Worm (Caenorhabditis elegans): ENCODE results near the gene R09F10.8.

- no peak for TF ChIP-seq nhr-28 (tag; optimal IDR thresholded peaks at IDR 0.05)
- no peak for TF ChIP-seq lin-32 (GFP tag; optimal IDR thresholded peaks at IDR 0.05)
- TF ChIP-seq mep-1 (tag; optimal IDR thresholded peaks at IDR 0.05), result no peak
- TF ChIP-seq unc-39 (tag; optimal IDR thresholded peaks at IDR 0.05), result no peak
- no peak for TF ChIP-seq nhr-2 (tag; optimal IDR thresholded peaks at IDR 0.05)
- no peak for TF ChIP-seq unc-62 (GFP tag; optimal IDR thresholded peaks at IDR 0.05)
- TF ChIP-seq ztf-11 (tag; optimal IDR thresholded peaks at IDR 0.05), result no peak
These were observed 17.8 kb downstream of the R09F10.8 start for ce11 chrX:8308491-8308890.
